Fruit fly (Drosophila melanogaster) whole organism, embryonic: ENCODE results near the gene CG8420.
A peak's percentile ranks its signal among the peaks of the same experiment; 100 is the strongest.

Source experiments
- CG10321 ChIP-seq: fragments of 200-800 bp; sonication (Bioruptor generic); IDR thresholded peaks from 2 replicates; pipeline ENCODE4 v1.3.6; 2022; ENCODE audit warnings: missing biosample characterization, missing genetic modification characterization
- CG10431 ChIP-seq: fragments of 200-800 bp; sonication (Bioruptor generic); optimal IDR thresholded peaks from 3 replicates; lab custom pipeline; 2018; ENCODE audit warnings: missing biosample characterization, mild to moderate bottlenecking, missing genetic modification characterization
- CG11398 ChIP-seq: fragments of 200-800 bp; sonication (Bioruptor generic); optimal IDR thresholded peaks from 2 replicates; lab custom pipeline; 2016; ENCODE audit warnings: missing biosample characterization, missing genetic modification characterization
- CG11456 ChIP-seq: fragments of 200-800 bp; sonication (Bioruptor generic); IDR thresholded peaks from 3 replicates; pipeline ENCODE4 v1.3.6; 2022; ENCODE audit warnings: missing biosample characterization, missing genetic modification characterization
- CG12299 ChIP-seq: fragments of 200-800 bp; sonication (Bioruptor generic); optimal IDR thresholded peaks from 2 replicates; lab custom pipeline; 2018; ENCODE audit warnings: missing biosample characterization, mild to moderate bottlenecking, missing genetic modification characterization
- CG12769 ChIP-seq: fragments of 200-800 bp; sonication (Bioruptor generic); optimal IDR thresholded peaks from 2 replicates; lab custom pipeline; 2019; ENCODE audit warnings: missing biosample characterization, mild to moderate bottlenecking, missing genetic modification characterization, moderate library complexity
- CG17612 ChIP-seq: fragments of 200-800 bp; sonication (Bioruptor generic); IDR thresholded peaks from 2 replicates; pipeline ENCODE4 v1.3.6; 2022; ENCODE audit warnings: missing biosample characterization, missing genetic modification characterization
- CG17802 ChIP-seq: fragments of 200-800 bp; sonication (Bioruptor generic); optimal IDR thresholded peaks from 2 replicates; lab custom pipeline; 2018; ENCODE audit warnings: missing biosample characterization, mild to moderate bottlenecking, missing genetic modification characterization, moderate library complexity
- CG1792 ChIP-seq: fragments of 200-800 bp; sonication (Bioruptor generic); optimal IDR thresholded peaks from 2 replicates; lab custom pipeline; 2016; ENCODE audit warnings: missing biosample characterization, missing genetic modification characterization
- CG2116 ChIP-seq: fragments of 200-800 bp; sonication (Bioruptor generic); optimal IDR thresholded peaks from 3 replicates; lab custom pipeline; 2018; ENCODE audit warnings: missing biosample characterization, mild to moderate bottlenecking, missing genetic modification characterization
- CG2202 ChIP-seq: fragments of 200-800 bp; sonication (Bioruptor generic); optimal IDR thresholded peaks from 2 replicates; lab custom pipeline; 2018; ENCODE audit warnings: missing biosample characterization, mild to moderate bottlenecking, missing genetic modification characterization
- CG2875 ChIP-seq: fragments of 200-800 bp; sonication (Bioruptor generic); optimal IDR thresholded peaks from 2 replicates; lab custom pipeline; 2017; ENCODE audit warnings: missing biosample characterization, mild to moderate bottlenecking, missing genetic modification characterization, missing genetic modification reagents
- CG31224 ChIP-seq: fragments of 200-800 bp; sonication (Bioruptor generic); IDR thresholded peaks from 2 replicates; pipeline ENCODE4 v1.3.6; 2022; ENCODE audit warnings: missing biosample characterization, missing genetic modification characterization
- CG43689 ChIP-seq: fragments of 200-800 bp; sonication (Bioruptor generic); IDR thresholded peaks from 2 replicates; pipeline ENCODE4 v1.3.6; 2022; ENCODE audit warnings: missing biosample characterization, missing genetic modification characterization
- CG7271 ChIP-seq: fragments of 200-800 bp; sonication (Bioruptor generic); optimal IDR thresholded peaks from 2 replicates; lab custom pipeline; 2018; ENCODE audit warnings: missing biosample characterization, mild to moderate bottlenecking, missing genetic modification characterization, moderate library complexity
- CG8765 ChIP-seq: fragments of 200-800 bp; sonication (Bioruptor generic); IDR thresholded peaks from 2 replicates; pipeline ENCODE4 v1.3.6; 2022; ENCODE audit warnings: missing biosample characterization, missing genetic modification characterization
- CG9727 ChIP-seq: fragments of 200-800 bp; sonication (Bioruptor generic); optimal IDR thresholded peaks from 3 replicates; lab custom pipeline; 2017; ENCODE audit warnings: missing biosample characterization, mild to moderate bottlenecking, missing genetic modification characterization
- CG9817 ChIP-seq: fragments of 200-800 bp; sonication (Bioruptor generic); optimal IDR thresholded peaks from 2 replicates; lab custom pipeline; 2018; ENCODE audit warnings: missing biosample characterization, mild to moderate bottlenecking, missing genetic modification characterization, moderate library complexity
- Deaf1 ChIP-seq: fragments of 200-800 bp; optimal IDR thresholded peaks from 3 replicates; lab custom pipeline; 2019; ENCODE audit warnings: missing biosample characterization, mild to moderate bottlenecking, missing genetic modification characterization, moderate library complexity
- Doc3 ChIP-seq: fragments of 200-800 bp; sonication (Bioruptor generic); IDR thresholded peaks from 3 replicates; pipeline ENCODE4 v1.3.6; 2022; ENCODE audit warnings: missing biosample characterization, missing genetic modification characterization; ENCODE audit not compliant: partially characterized antibody
- Dp ChIP-seq: fragments of 200-800 bp; sonication (Bioruptor generic); optimal IDR thresholded peaks from 2 replicates; lab custom pipeline; 2018; ENCODE audit warnings: missing biosample characterization, mild to moderate bottlenecking, missing genetic modification characterization, moderate library complexity
- Dref ChIP-seq: fragments of 200-800 bp; sonication (Bioruptor generic); IDR thresholded peaks from 2 replicates; pipeline ENCODE4 v1.3.6; 2022; ENCODE audit warnings: missing biosample characterization, missing genetic modification characterization
- Elba2 ChIP-seq: fragments of 200-800 bp; sonication (Bioruptor generic); optimal IDR thresholded peaks from 3 replicates; lab custom pipeline; 2016; ENCODE audit warnings: missing biosample characterization, missing genetic modification characterization
- HLH4C ChIP-seq: fragments of 200-800 bp; sonication (Bioruptor generic); IDR thresholded peaks from 3 replicates; pipeline ENCODE4 v1.3.6; 2022; ENCODE audit warnings: missing biosample characterization, missing genetic modification characterization; ENCODE audit not compliant: partially characterized antibody
- Meics ChIP-seq: fragments of 200-800 bp; sonication (Bioruptor generic); optimal IDR thresholded peaks from 2 replicates; lab custom pipeline; 2017; ENCODE audit warnings: missing biosample characterization, mild to moderate bottlenecking, missing genetic modification characterization
- NFAT ChIP-seq: fragments of 200-800 bp; sonication (Bioruptor generic); IDR thresholded peaks from 2 replicates; pipeline ENCODE4 v1.3.6; 2022; ENCODE audit warnings: missing biosample characterization, missing genetic modification characterization
- Optix ChIP-seq: fragments of 200-800 bp; sonication (Bioruptor generic); IDR thresholded peaks from 3 replicates; pipeline ENCODE4 v1.3.6; 2022; ENCODE audit warnings: missing biosample characterization, missing genetic modification characterization
- Scr ChIP-seq: fragments of 200-800 bp; sonication (Bioruptor generic); IDR thresholded peaks from 2 replicates; pipeline ENCODE4 v1.3.6; 2022; ENCODE audit warnings: missing biosample characterization, missing genetic modification characterization; ENCODE audit not compliant: partially characterized antibody
- Usf ChIP-seq: fragments of 200-800 bp; sonication (Bioruptor generic); optimal IDR thresholded peaks from 2 replicates; lab custom pipeline; 2017; ENCODE audit warnings: missing genotype, missing biosample characterization, missing genetic modification characterization
- amos ChIP-seq: fragments of 200-800 bp; sonication (Bioruptor generic); IDR thresholded peaks from 2 replicates; pipeline ENCODE4 v1.3.6; 2022; ENCODE audit warnings: missing biosample characterization, missing genetic modification characterization; ENCODE audit not compliant: partially characterized antibody
- bbx ChIP-seq: fragments of 200-800 bp; sonication (Bioruptor generic); IDR thresholded peaks from 2 replicates; pipeline ENCODE4 v1.3.6; 2022; ENCODE audit warnings: missing biosample characterization, missing genetic modification characterization; ENCODE audit not compliant: partially characterized antibody
- caup ChIP-seq: fragments of 200-800 bp; sonication (Bioruptor generic); optimal IDR thresholded peaks from 3 replicates; lab custom pipeline; 2017; ENCODE audit warnings: missing biosample characterization, mild to moderate bottlenecking, missing genetic modification characterization, moderate library complexity; ENCODE audit not compliant: severe bottlenecking
- fd102C ChIP-seq: fragments of 200-800 bp; sonication (Bioruptor generic); optimal IDR thresholded peaks from 2 replicates; lab custom pipeline; 2018; ENCODE audit warnings: missing biosample characterization, mild to moderate bottlenecking, missing genetic modification characterization, moderate library complexity
- gfzf ChIP-seq: fragments of 200-800 bp; sonication (Bioruptor generic); optimal IDR thresholded peaks from 2 replicates; lab custom pipeline; 2016; ENCODE audit warnings: missing biosample characterization, mild to moderate bottlenecking, missing genetic modification characterization, moderate library complexity
- gsb ChIP-seq: fragments of 200-800 bp; sonication (Bioruptor generic); IDR thresholded peaks from 2 replicates; pipeline ENCODE4 v1.3.6; 2022; ENCODE audit warnings: missing biosample characterization, missing genetic modification characterization
- gsb-n ChIP-seq: fragments of 200-800 bp; sonication (Bioruptor generic); optimal IDR thresholded peaks from 3 replicates; lab custom pipeline; 2018; ENCODE audit warnings: missing biosample characterization, mild to moderate bottlenecking, missing genetic modification characterization
- pb ChIP-seq: fragments of 200-800 bp; sonication (Bioruptor generic); optimal IDR thresholded peaks from 3 replicates; lab custom pipeline; 2016; ENCODE audit warnings: missing biosample characterization, missing genetic modification characterization
- phol ChIP-seq: fragments of 200-800 bp; sonication (Bioruptor generic); optimal IDR thresholded peaks from 3 replicates; lab custom pipeline; 2018; ENCODE audit warnings: missing biosample characterization, mild to moderate bottlenecking, missing genetic modification characterization, moderate library complexity
- row ChIP-seq: fragments of 200-800 bp; sonication (Bioruptor generic); IDR thresholded peaks from 3 replicates; pipeline ENCODE4 v1.3.6; 2022; ENCODE audit warnings: missing biosample characterization, missing genetic modification characterization
- sima ChIP-seq: fragments of 200-800 bp; sonication (Bioruptor generic); optimal IDR thresholded peaks from 2 replicates; lab custom pipeline; 2016; ENCODE audit warnings: missing biosample characterization, missing genetic modification characterization
- sisA ChIP-seq: fragments of 200-800 bp; sonication (Bioruptor generic); IDR thresholded peaks from 2 replicates; pipeline ENCODE4 v1.3.6; 2022; ENCODE audit warnings: missing biosample characterization, missing genetic modification characterization
- so ChIP-seq: fragments of 200-800 bp; sonication (Bioruptor generic); IDR thresholded peaks from 3 replicates; pipeline ENCODE4 v1.3.6; 2022; ENCODE audit warnings: missing biosample characterization, missing genetic modification characterization
- unc-4 ChIP-seq: fragments of 200-800 bp; sonication (Bioruptor generic); IDR thresholded peaks from 2 replicates; pipeline ENCODE4 v1.3.6; 2022; ENCODE audit warnings: missing biosample characterization, missing genetic modification characterization; ENCODE audit not compliant: partially characterized antibody

Gene CG8420

DNA sequence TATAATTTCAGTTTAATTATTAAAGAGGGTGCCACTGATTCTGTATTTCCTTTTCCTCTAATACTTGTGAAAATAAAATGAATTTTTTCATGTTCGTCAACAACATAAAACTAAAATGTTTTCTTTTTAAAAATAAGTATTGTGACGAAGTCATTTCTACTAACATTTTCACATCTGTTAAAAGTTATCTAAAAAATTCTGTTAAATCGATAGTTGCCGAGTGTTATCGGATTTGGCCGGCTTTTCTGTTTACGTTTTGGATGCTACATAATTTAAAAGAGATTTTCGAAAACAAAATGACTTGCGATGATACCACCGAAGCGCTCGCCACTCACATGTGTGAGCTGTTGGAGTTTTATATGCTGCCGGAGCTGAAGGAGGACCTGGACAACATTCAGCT, 8.3 kb downstream of the CG8420 start, which contains the start of gene CG16734 (continued):
- TF ChIP-seq CG2116, result peak; percentile 16
- no peak for TF ChIP-seq CG11456 (GFP tag; lab: Robert Waterston, UW)
- TF ChIP-seq caup (GFP tag; lab: Kevin White, UChicago), result no peak
- TF ChIP-seq CG10431, result no peak
- TF ChIP-seq CG17802 (tag; lab: Kevin White, UChicago), result no peak
- no peak for TF ChIP-seq gfzf (GFP tag; lab: Kevin White, UChicago)
- no peak for TF ChIP-seq CG1792
- no peak for TF ChIP-seq CG12769
- TF ChIP-seq bbx, result 0 out of 2 replicates have a peak, but pooled peaks have one; percentile 39
- no peak for TF ChIP-seq CG31224 (GFP tag; lab: Robert Waterston, UW)
- no peak for TF ChIP-seq Usf (GFP tag; lab: Kevin White, UChicago)
- TF ChIP-seq CG43689 (GFP tag; lab: Robert Waterston, UW), result no peak
- no peak for TF ChIP-seq CG9727 (GFP tag; lab: Kevin White, UChicago)
- peak; percentile 38; the same call in 1 of the 2 replicates for TF ChIP-seq unc-4 (GFP tag; lab: Robert Waterston, UW)
- no peak for TF ChIP-seq Deaf1
- TF ChIP-seq Scr, result peak; percentile 46
- TF ChIP-seq amos (GFP tag; lab: Robert Waterston, UW), result peak; percentile 21; the same call in 1 of the 2 replicates
- TF ChIP-seq sima (GFP tag; lab: Kevin White, UChicago), result no peak
- TF ChIP-seq sisA (GFP tag; lab: Robert Waterston, UW), result no peak
- peak; percentile 41; the same call in 1 of the 3 replicates for TF ChIP-seq Doc3
- peak; percentile 57 for TF ChIP-seq Dref
- peak; percentile 50 for TF ChIP-seq Dp
- TF ChIP-seq Elba2 (GFP tag; lab: Kevin White, UChicago), result no peak
- no peak for TF ChIP-seq CG2875 (GFP tag; lab: Kevin White, UChicago)
- TF ChIP-seq CG8765, result no peak
- no peak for TF ChIP-seq CG2202 (tag; lab: Kevin White, UChicago)
- peak; percentile 95 for TF ChIP-seq Meics (GFP tag; lab: Kevin White, UChicago)
- TF ChIP-seq HLH4C (GFP tag; lab: Robert Waterston, UW), result peak; percentile 36; the same call in 1 of the 3 replicates
- TF ChIP-seq CG12299 (tag; lab: Kevin White, UChicago), result no peak
- TF ChIP-seq, all 482 proteins: peak for 21

DNA sequence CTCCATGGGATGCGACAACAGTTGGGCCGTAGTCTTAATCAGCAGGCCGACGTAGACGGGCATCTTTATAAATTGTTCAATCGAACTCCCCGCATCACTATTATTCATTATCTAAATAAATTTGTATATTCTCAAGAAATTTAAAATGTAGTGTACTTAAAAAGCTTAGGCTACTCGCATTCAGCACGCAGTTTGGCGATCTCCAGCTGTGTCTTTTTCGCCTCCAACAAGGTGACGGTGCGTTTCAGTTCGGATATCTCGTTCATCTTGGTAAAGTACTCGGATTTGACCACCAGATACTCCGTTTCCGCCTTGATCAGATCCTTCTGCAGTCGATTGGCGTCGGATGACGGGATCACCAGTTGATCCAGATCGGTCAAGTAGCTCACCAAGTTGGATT, 11.2 kb downstream of the CG8420 start, which contains the start of gene CG16736:
CG16736 (minus strand) TSS at position 101 of the 400 bp plus-strand sequence.
- TF ChIP-seq gsb (GFP tag; lab: Robert Waterston, UW) (no peak), CG11398 (no peak), so (GFP tag; lab: Robert Waterston, UW) (no peak), CG7271 (tag; lab: Kevin White, UChicago) (no peak), CG10321 (GFP tag; lab: Robert Waterston, UW) (no peak), CG17612 (GFP tag; lab: Robert Waterston, UW) (no peak), Optix (no peak), row (GFP tag; lab: Robert Waterston, UW) (no peak), fd102C (GFP tag; lab: Kevin White, UChicago) (no peak), NFAT (GFP tag; lab: Robert Waterston, UW) (no peak), CG9817 (tag; lab: Kevin White, UChicago) (no peak), gsb-n (tag; lab: Kevin White, UChicago) (no peak), phol (no peak), pb (GFP tag; lab: Kevin White, UChicago) (no peak)
